Worm (Caenorhabditis elegans) whole organism, L4 larva: ENCODE measurements around the gene lips-10.

ENCODE experiments used
- F10B5.3 ChIP-seq: sonication (generic microtip); optimal IDR thresholded peaks from 2 replicates; lab custom pipeline; 2016; ENCODE audit warnings: mild to moderate bottlenecking, missing genetic modification characterization, missing compliant biosample characterization
- F49E8.2 ChIP-seq: sonication (generic microtip); optimal IDR thresholded peaks from 2 replicates; lab custom pipeline; 2016; ENCODE audit warnings: missing compliant biosample characterization, mild to moderate bottlenecking, missing genetic modification characterization, borderline replicate concordance
- T20F7.1 ChIP-seq: fragments of 200-800 bp; sonication (Bioruptor generic); optimal IDR thresholded peaks from 2 replicates; lab custom pipeline; 2018; ENCODE audit warnings: mild to moderate bottlenecking, missing genetic modification characterization, missing compliant biosample characterization
- T26A8.4 ChIP-seq: fragments of 200-800 bp; sonication (Bioruptor generic); IDR thresholded peaks from 2 replicates; pipeline ENCODE4 v1.3.6; 2022; ENCODE audit warnings: missing genetic modification characterization, missing compliant biosample characterization
- Y105C5A.15 ChIP-seq: fragments of 200-800 bp; sonication (Bioruptor generic); IDR thresholded peaks from 2 replicates; pipeline ENCODE4 v1.3.6; 2022; ENCODE audit warnings: missing genetic modification characterization, missing compliant biosample characterization
- Y48G9A.11 ChIP-seq: fragments of 200-800 bp; sonication (Bioruptor generic); IDR thresholded peaks from 2 replicates; pipeline ENCODE4 v1.3.6; 2022; ENCODE audit warnings: missing genetic modification reagents, missing genetic modification characterization, missing compliant biosample characterization
- ceh-32 ChIP-seq: sonication (generic microtip); optimal IDR thresholded peaks from 2 replicates; lab custom pipeline; 2016; ENCODE audit warnings: mild to moderate bottlenecking, missing genetic modification characterization, missing compliant biosample characterization; ENCODE audit not compliant: poor library complexity
- ceh-62 ChIP-seq: sonication (generic microtip); optimal IDR thresholded peaks from 2 replicates; lab custom pipeline; 2017; ENCODE audit warnings: missing biosample characterization, missing genetic modification characterization
- ceh-82 ChIP-seq: sonication (generic microtip); optimal IDR thresholded peaks from 2 replicates; lab custom pipeline; 2017; ENCODE audit warnings: missing biosample characterization, missing genetic modification characterization
- cey-2 ChIP-seq: sonication (generic microtip); optimal IDR thresholded peaks from 3 replicates; lab custom pipeline; 2017; ENCODE audit warnings: missing genetic modification characterization, mild to moderate bottlenecking, missing compliant biosample characterization, antibody characterized with exemption, borderline replicate concordance; ENCODE audit not compliant: insufficient read depth
- daf-12 ChIP-seq: fragments of 150-350 bp; optimal IDR thresholded peaks from 2 replicates; lab custom pipeline; 2014; ENCODE audit warnings: missing biosample characterization, missing genetic modification reagents, missing genetic modification characterization
- daf-16 ChIP-seq, 3 experiments: sonication (generic microtip); optimal IDR thresholded peaks; 2 replicates each; lab custom pipeline; 2016 to 2017; ENCODE audit warnings: missing genetic modification characterization in 3 of 3, missing genetic modification reagents in 3 of 3, mild to moderate bottlenecking in 2 of 3, missing compliant biosample characterization in 2 of 3, missing biosample characterization in 1 of 3, moderate library complexity in 1 of 3
- dmd-8 ChIP-seq: fragments of 200-800 bp; sonication (Bioruptor generic); IDR thresholded peaks from 2 replicates; pipeline ENCODE4 v1.3.6; 2022; ENCODE audit warnings: missing genetic modification characterization, missing compliant biosample characterization
- dpl-1 ChIP-seq: fragments of 150-350 bp; optimal IDR thresholded peaks from 2 replicates; lab custom pipeline; 2014; ENCODE audit warnings: missing biosample characterization, missing genetic modification reagents, missing genetic modification characterization
- duxl-1 ChIP-seq: sonication (generic microtip); optimal IDR thresholded peaks from 2 replicates; lab custom pipeline; 2016; ENCODE audit warnings: mild to moderate bottlenecking, missing genetic modification characterization, moderate library complexity, missing compliant biosample characterization; ENCODE audit not compliant: poor library complexity
- egl-43 ChIP-seq: fragments of 200-800 bp; sonication (Bioruptor generic); IDR thresholded peaks from 2 replicates; pipeline ENCODE4 v1.3.6; 2022; ENCODE audit warnings: missing genetic modification reagents, missing genetic modification characterization, missing compliant biosample characterization
- fos-1 ChIP-seq: fragments of 150-350 bp; optimal IDR thresholded peaks from 2 replicates; lab custom pipeline; 2014; ENCODE audit warnings: missing biosample characterization, missing genetic modification characterization
- gei-8 ChIP-seq: fragments of 200-800 bp; sonication (Bioruptor generic); optimal IDR thresholded peaks from 2 replicates; lab custom pipeline; 2018; ENCODE audit warnings: mild to moderate bottlenecking, missing genetic modification characterization, missing compliant biosample characterization
- hif-1 ChIP-seq, 2 experiments: sonication (generic microtip); optimal IDR thresholded peaks; 2 replicates each; lab custom pipeline; 2016 to 2017; ENCODE audit warnings: missing compliant biosample characterization in 2 of 2, missing genetic modification characterization in 2 of 2, missing genetic modification reagents in 2 of 2, missing genotype in 2 of 2, mild to moderate bottlenecking in 1 of 2
- lim-7 ChIP-seq: fragments of 200-800 bp; sonication (Bioruptor generic); IDR thresholded peaks from 2 replicates; pipeline ENCODE4 v1.3.6; 2022; ENCODE audit warnings: missing genetic modification characterization, missing compliant biosample characterization
- lin-1 ChIP-seq: fragments of 200-800 bp; sonication (Bioruptor generic); IDR thresholded peaks from 2 replicates; pipeline ENCODE4 v1.3.6; 2022; ENCODE audit warnings: missing genetic modification reagents, missing genetic modification characterization, missing compliant biosample characterization
- lin-38 ChIP-seq: fragments of 200-800 bp; sonication (Bioruptor generic); IDR thresholded peaks from 2 replicates; pipeline ENCODE4 v1.3.6; 2022; ENCODE audit warnings: missing genetic modification reagents, missing genetic modification characterization, missing compliant biosample characterization
- lir-3 ChIP-seq: sonication (generic microtip); optimal IDR thresholded peaks from 2 replicates; lab custom pipeline; 2016; ENCODE audit warnings: mild to moderate bottlenecking, missing genetic modification characterization, missing compliant biosample characterization
- lsy-2 ChIP-seq, 2 experiments: fragments of 150-350 bp in 1 of 2; sonication (generic microtip) in 1 of 2; optimal IDR thresholded peaks; 2 replicates each; lab custom pipeline; 2014 to 2017; ENCODE audit warnings: missing biosample characterization in 2 of 2, missing genetic modification characterization in 2 of 2
- madf-5 ChIP-seq, 2 experiments: fragments of 200-800 bp; sonication (Bioruptor generic); IDR thresholded peaks; 2 replicates each; pipeline ENCODE4 v1.3.6; 2022; ENCODE audit warnings: missing compliant biosample characterization in 2 of 2, missing genetic modification characterization in 2 of 2
- mdt-29 ChIP-seq: fragments of 200-800 bp; sonication (Bioruptor generic); IDR thresholded peaks from 2 replicates; pipeline ENCODE4 v1.3.6; 2022; ENCODE audit warnings: missing genetic modification reagents, missing genetic modification characterization, missing compliant biosample characterization
- mxl-2 ChIP-seq: fragments of 200-800 bp; sonication (Bioruptor generic); conservative IDR thresholded peaks from 2 replicates; pipeline ENCODE4 v1.3.6; 2022; ENCODE audit warnings: missing genetic modification reagents, missing genetic modification characterization, missing compliant biosample characterization
- mxl-3 ChIP-seq: fragments of 200-800 bp; sonication (Bioruptor generic); optimal IDR thresholded peaks from 2 replicates; lab custom pipeline; 2018; ENCODE audit warnings: mild to moderate bottlenecking, missing genetic modification characterization, missing compliant biosample characterization
- nhr-11 ChIP-seq: fragments of 150-350 bp; optimal IDR thresholded peaks from 2 replicates; lab custom pipeline; 2014; ENCODE audit warnings: missing biosample characterization, missing genetic modification characterization
- nhr-25 ChIP-seq: sonication (generic microtip); optimal IDR thresholded peaks from 2 replicates; lab custom pipeline; 2017; ENCODE audit warnings: missing genetic modification characterization, mild to moderate bottlenecking, missing compliant biosample characterization, antibody characterized with exemption, moderate library complexity, borderline replicate concordance; ENCODE audit not compliant: insufficient read depth
- nhr-48 ChIP-seq: sonication (generic microtip); optimal IDR thresholded peaks from 2 replicates; lab custom pipeline; 2016; ENCODE audit warnings: mild to moderate bottlenecking, missing genetic modification characterization, missing compliant biosample characterization
- nhr-76 ChIP-seq: fragments of 150-350 bp; optimal IDR thresholded peaks from 2 replicates; lab custom pipeline; 2014; ENCODE audit warnings: missing biosample characterization, missing genetic modification characterization
- pha-4 ChIP-seq, 2 experiments: fragments of 150-350 bp in 1 of 2; fragments of 200-800 bp in 1 of 2; sonication (Bioruptor generic) in 1 of 2; IDR thresholded peaks in 1 of 2; optimal IDR thresholded peaks in 1 of 2; 2 replicates each; pipeline versions ENCODE4 v1.3.6 to Lab custom; 2014 to 2022; ENCODE audit warnings: missing genetic modification characterization in 2 of 2, missing genetic modification reagents in 2 of 2, missing biosample characterization in 1 of 2, missing compliant biosample characterization in 1 of 2
- php-3 ChIP-seq: fragments of 200-800 bp; sonication (Bioruptor generic); IDR thresholded peaks from 2 replicates; pipeline ENCODE4 v1.3.6; 2022; ENCODE audit warnings: missing genetic modification reagents, missing genetic modification characterization, missing compliant biosample characterization
- saeg-2 ChIP-seq: fragments of 200-800 bp; sonication (Bioruptor generic); IDR thresholded peaks from 2 replicates; pipeline ENCODE4 v1.3.6; 2022; ENCODE audit warnings: missing genetic modification reagents, missing genetic modification characterization, missing compliant biosample characterization
- set-16 ChIP-seq: fragments of 200-800 bp; sonication (Bioruptor generic); IDR thresholded peaks from 2 replicates; pipeline ENCODE4 v1.3.6; 2022; ENCODE audit warnings: missing genetic modification reagents, missing genetic modification characterization, missing compliant biosample characterization
- skn-1 ChIP-seq: fragments of 150-350 bp; optimal IDR thresholded peaks from 2 replicates; lab custom pipeline; 2014; ENCODE audit warnings: missing biosample characterization, missing genetic modification characterization
- snpc-4 ChIP-seq: fragments of 150-350 bp; optimal IDR thresholded peaks from 2 replicates; lab custom pipeline; 2014; ENCODE audit warnings: missing biosample characterization, missing genetic modification characterization
- spr-3 ChIP-seq: fragments of 200-800 bp; sonication (Bioruptor generic); optimal IDR thresholded peaks from 2 replicates; lab custom pipeline; 2018; ENCODE audit warnings: mild to moderate bottlenecking, missing genetic modification characterization, missing compliant biosample characterization
- tag-97 ChIP-seq: fragments of 200-800 bp; sonication (Bioruptor generic); IDR thresholded peaks from 2 replicates; pipeline ENCODE4 v1.3.6; 2022; ENCODE audit warnings: missing genetic modification characterization, missing compliant biosample characterization
- unc-130 ChIP-seq: sonication (generic microtip); optimal IDR thresholded peaks from 2 replicates; lab custom pipeline; 2016; ENCODE audit warnings: missing genetic modification reagents, missing genetic modification characterization, missing compliant biosample characterization
- unc-62 ChIP-seq, 3 experiments: fragments of 150-350 bp in 1 of 3; sonication (generic microtip); optimal IDR thresholded peaks in 2 of 3; peaks in 1 of 3; 1 replicate in 1 of 3; 2 replicates in 2 of 3; lab custom pipeline; 2014 to 2017; ENCODE audit warnings: missing biosample characterization in 3 of 3, missing genetic modification characterization in 3 of 3, missing genetic modification reagents in 3 of 3, missing genotype in 1 of 3
- zfp-2 ChIP-seq: sonication (generic microtip); optimal IDR thresholded peaks from 2 replicates; lab custom pipeline; 2016; ENCODE audit warnings: mild to moderate bottlenecking, missing genetic modification characterization, missing compliant biosample characterization
- zfp-3 ChIP-seq: fragments of 200-800 bp; sonication (Bioruptor generic); conservative IDR thresholded peaks from 2 replicates; pipeline ENCODE4 v1.3.6; 2022; ENCODE audit warnings: missing genetic modification reagents, missing genetic modification characterization, missing compliant biosample characterization
- zip-11 ChIP-seq: fragments of 200-800 bp; sonication (Bioruptor generic); IDR thresholded peaks from 2 replicates; pipeline ENCODE4 v1.3.6; 2022; ENCODE audit warnings: missing genetic modification characterization, missing compliant biosample characterization
- zip-2 ChIP-seq: fragments of 150-350 bp; optimal IDR thresholded peaks from 2 replicates; lab custom pipeline; 2014; ENCODE audit warnings: missing biosample characterization, missing genetic modification characterization
- ztf-11 ChIP-seq: fragments of 150-350 bp; optimal IDR thresholded peaks from 2 replicates; lab custom pipeline; 2014; ENCODE audit warnings: missing biosample characterization, missing genetic modification characterization

lips-10 gene

DNA sequence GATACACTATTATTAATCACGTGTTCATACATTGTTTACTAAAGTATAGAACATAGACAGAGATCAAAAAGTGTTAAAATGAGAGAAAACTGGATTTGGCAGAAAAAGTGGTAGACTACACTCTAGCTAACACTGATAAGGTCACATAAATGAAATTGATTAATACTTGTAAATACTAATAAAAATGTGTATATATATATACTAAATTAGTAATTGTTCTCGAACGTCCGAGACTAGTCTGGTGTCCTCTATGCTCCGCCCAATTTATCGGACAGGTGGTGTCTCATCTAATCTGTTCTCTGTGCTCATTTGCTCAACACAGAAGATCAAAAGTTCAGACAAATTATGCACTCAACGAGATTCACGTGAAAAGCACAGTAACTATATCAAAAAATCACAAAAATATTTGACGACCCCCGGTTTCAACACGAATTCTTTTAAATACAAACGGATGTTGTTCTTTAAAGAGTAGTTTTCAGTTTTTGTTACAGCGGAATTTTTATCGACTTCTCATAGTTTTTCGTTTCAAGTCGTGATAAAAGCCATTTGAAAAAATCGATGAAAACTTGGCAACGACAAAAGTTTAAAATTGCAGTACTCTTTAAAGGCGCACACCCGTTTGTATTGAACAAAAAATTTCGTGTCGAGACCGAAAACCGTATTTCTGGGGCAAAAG is 42.2 kb downstream of the lips-10 start (continued):
- TF ChIP-seq lim-7 (no peak), spr-3 (GFP tag; lab: Kevin White, UChicago) (no peak), set-16 (GFP tag; lab: Robert Waterston, UW) (no peak), nhr-76 (tag; lab: Kevin White, UChicago) (no peak), cey-2 (no peak), unc-62 (GFP tag; optimal IDR thresholded peaks at IDR 0.05 in 1 of 2; lab: Kevin White, UChicago) (peak in 1 of 2 experiments; percentile 5), unc-62 (tag; optimal IDR thresholded peaks at IDR 0.05; lab: Kevin White, UChicago) (no peak), skn-1 (no peak), nhr-25 (tag; lab: Kevin White, UChicago) (no peak), saeg-2 (GFP tag; lab: Robert Waterston, UW) (no peak), zfp-3 (GFP tag; lab: Robert Waterston, UW) (no peak), T20F7.1 (GFP tag; lab: Kevin White, UChicago) (peak; percentile 42), ceh-32 (tag; lab: Kevin White, UChicago) (no peak), fos-1 (tag; lab: Kevin White, UChicago) (no peak), lsy-2 (tag; optimal IDR thresholded peaks at IDR 0.05; lab: Kevin White, UChicago) (peak in 1 of 2 experiments; percentile 52), php-3 (GFP tag; lab: Robert Waterston, UW) (peak; percentile 47), nhr-48 (tag; lab: Kevin White, UChicago) (peak; percentile 56), dmd-8 (GFP tag; lab: Robert Waterston, UW) (no peak), lin-1 (0 out of 2 replicates have a peak, but pooled peaks have one; percentile 8), gei-8 (GFP tag; lab: Kevin White, UChicago) (no peak), ztf-11 (tag; lab: Kevin White, UChicago) (no peak), tag-97 (no peak), ceh-62 (tag; lab: Kevin White, UChicago) (no peak), daf-16 (GFP tag; optimal IDR thresholded peaks at IDR 0.05; lab: Kevin White, UChicago) (peak in 1 of 2 experiments; percentile 87), daf-16 (tag; optimal IDR thresholded peaks at IDR 0.05; lab: Kevin White, UChicago) (peak; percentile 70), Y48G9A.11 (no peak), snpc-4 (tag; lab: Kevin White, UChicago) (no peak), F10B5.3 (tag; lab: Kevin White, UChicago) (no peak), daf-12 (tag; lab: Kevin White, UChicago) (no peak), F49E8.2 (tag; lab: Kevin White, UChicago) (no peak), hif-1 (tag; optimal IDR thresholded peaks at IDR 0.05; lab: Kevin White, UChicago) (peak in 1 of 2 experiments; percentile 75), dpl-1 (no peak), Y105C5A.15 (GFP tag; lab: Robert Waterston, UW) (0 out of 2 replicates have a peak, but pooled peaks have one; percentile 48), mxl-3 (GFP tag; lab: Kevin White, UChicago) (no peak), lin-38 (GFP tag; lab: Robert Waterston, UW) (0 out of 2 replicates have a peak, but pooled peaks have one; percentile 27), ceh-82 (tag; lab: Kevin White, UChicago) (no peak), mxl-2 (peak; percentile 83), zip-11 (GFP tag; lab: Robert Waterston, UW) (0 out of 2 replicates have a peak, but pooled peaks have one; percentile 14), mdt-29 (GFP tag; lab: Robert Waterston, UW) (peak; percentile 69), lir-3 (no peak), pha-4 (GFP tag; IDR thresholded peaks at IDR 0.05; lab: Robert Waterston, UW) (peak; percentile 27; the same call in 1 of the 2 replicates), pha-4 (tag; optimal IDR thresholded peaks at IDR 0.05; lab: Kevin White, UChicago) (no peak), zfp-2 (tag; lab: Kevin White, UChicago) (no peak), unc-130 (no peak), T26A8.4 (peak; percentile 37), zip-2 (tag; lab: Kevin White, UChicago) (no peak), nhr-11 (tag; lab: Kevin White, UChicago) (no peak), duxl-1 (tag; lab: Kevin White, UChicago) (no peak), madf-5 (GFP tag; IDR thresholded peaks at IDR 0.05; lab: Robert Waterston, UW) (peak in 1 of 2 experiments; percentile 11; a peak in 1 of 4 replicates), egl-43 (no peak)
